Fruit fly (Drosophila melanogaster) whole organism, wandering third instar larva: ENCODE data around the gene sphe.

ENCODE experiments used
- Abd-B ChIP-seq: fragments of >200 bp; optimal IDR thresholded peaks from 2 replicates; lab custom pipeline; 2017; ENCODE audit warnings: missing biosample characterization, missing genetic modification characterization
- CrebA ChIP-seq: fragments of 200-800 bp; sonication (Bioruptor generic); optimal IDR thresholded peaks from 2 replicates; lab custom pipeline; 2016; ENCODE audit warnings: missing biosample characterization, mild to moderate bottlenecking, missing genetic modification characterization, borderline replicate concordance
- Dfd ChIP-seq: fragments of >200 bp; optimal IDR thresholded peaks from 2 replicates; lab custom pipeline; 2017; ENCODE audit warnings: missing biosample characterization, missing genetic modification characterization
- Dif ChIP-seq: fragments of 200-275, 200-300 bp; sonication (Bioruptor generic); optimal IDR thresholded peaks from 2 replicates; lab custom pipeline; 2018; ENCODE audit warnings: missing biosample characterization, missing genetic modification characterization; ENCODE audit not compliant: partially characterized antibody
- GATAd ChIP-seq: sonication (Bioruptor generic); optimal IDR thresholded peaks from 2 replicates; lab custom pipeline; 2016; ENCODE audit warnings: missing biosample characterization, missing genetic modification characterization
- HLH106 ChIP-seq: fragments of 200-800 bp; optimal IDR thresholded peaks from 3 replicates; lab custom pipeline; 2019; ENCODE audit warnings: missing biosample characterization, mild to moderate bottlenecking, missing genetic modification characterization, moderate library complexity
- Hnf4 ChIP-seq: fragments of 200-800 bp; sonication (Bioruptor generic); optimal IDR thresholded peaks from 2 replicates; lab custom pipeline; 2016; ENCODE audit warnings: missing biosample characterization, mild to moderate bottlenecking, missing genetic modification characterization
- Hr78 ChIP-seq: fragments of >200 bp; optimal IDR thresholded peaks from 2 replicates; lab custom pipeline; 2017; ENCODE audit warnings: missing biosample characterization, missing genetic modification characterization
- Hr83 ChIP-seq: fragments of 200-300 bp; sonication (Bioruptor generic); optimal IDR thresholded peaks from 2 replicates; lab custom pipeline; 2016; ENCODE audit warnings: missing biosample characterization, mild to moderate bottlenecking, missing genetic modification characterization, moderate library complexity; ENCODE audit not compliant: poor library complexity, severe bottlenecking
- Mio ChIP-seq: sonication (Bioruptor generic); optimal IDR thresholded peaks from 2 replicates; lab custom pipeline; 2016; ENCODE audit warnings: missing biosample characterization, missing genetic modification characterization
- N ChIP-seq: fragments of >200 bp; optimal IDR thresholded peaks from 2 replicates; lab custom pipeline; 2018; ENCODE audit warnings: missing biosample characterization, missing external identifiers, missing genetic modification characterization
- Sp1 ChIP-seq: fragments of 200-800 bp; sonication (Bioruptor generic); optimal IDR thresholded peaks from 3 replicates; lab custom pipeline; 2019; ENCODE audit warnings: missing biosample characterization, mild to moderate bottlenecking, missing genetic modification characterization, moderate library complexity
- Vsx2 ChIP-seq: fragments of 200-300, 225-300 bp; sonication (Bioruptor generic); optimal IDR thresholded peaks from 2 replicates; lab custom pipeline; 2018; ENCODE audit warnings: missing biosample characterization, missing genetic modification characterization; ENCODE audit not compliant: partially characterized antibody
- br ChIP-seq: fragments of 200-800 bp; sonication (Bioruptor generic); optimal IDR thresholded peaks from 2 replicates; lab custom pipeline; 2016; ENCODE audit warnings: missing biosample characterization, missing genetic modification characterization
- brk ChIP-seq: fragments of 200-800 bp; sonication (Bioruptor generic); optimal IDR thresholded peaks from 2 replicates; lab custom pipeline; 2016; ENCODE audit warnings: missing biosample characterization, mild to moderate bottlenecking, missing genetic modification characterization
- dl ChIP-seq, 2 experiments: fragments of 175-275, 200-275 bp in 1 of 2; fragments of 200-275 bp in 1 of 2; sonication (Bioruptor generic); optimal IDR thresholded peaks; lab custom pipeline; 2018; ENCODE audit warnings: mild to moderate bottlenecking in 2 of 2, missing biosample characterization in 2 of 2, missing genetic modification characterization in 2 of 2, moderate library complexity in 2 of 2; ENCODE audit not compliant: partially characterized antibody in 2 of 2, insufficient read depth in 1 of 2
- dmrt93B ChIP-seq: fragments of 200-800 bp; sonication (Bioruptor generic); optimal IDR thresholded peaks from 2 replicates; lab custom pipeline; 2018; ENCODE audit warnings: missing biosample characterization, mild to moderate bottlenecking, missing genetic modification characterization
- dsf ChIP-seq: sonication (Bioruptor generic); optimal IDR thresholded peaks from 2 replicates; lab custom pipeline; 2016; ENCODE audit warnings: missing biosample characterization, missing genetic modification characterization, borderline replicate concordance
- ey ChIP-seq: fragments of 200-800 bp; sonication (Bioruptor generic); optimal IDR thresholded peaks from 2 replicates; lab custom pipeline; 2016; ENCODE audit warnings: missing biosample characterization, missing genetic modification characterization
- foxo ChIP-seq, 2 experiments: fragments of 200-800 bp; sonication (Bioruptor generic); optimal IDR thresholded peaks; 2 replicates in 1 of 2; 3 replicates in 1 of 2; lab custom pipeline; 2016 to 2017; ENCODE audit warnings: missing biosample characterization in 2 of 2, missing genetic modification characterization in 2 of 2
- fru ChIP-seq: fragments of 200-800 bp; sonication (Bioruptor generic); optimal IDR thresholded peaks from 3 replicates; lab custom pipeline; 2016; ENCODE audit warnings: missing biosample characterization, mild to moderate bottlenecking, missing genetic modification characterization
- h ChIP-seq: fragments of 200-800 bp; sonication (Bioruptor generic); optimal IDR thresholded peaks from 3 replicates; lab custom pipeline; 2016; ENCODE audit warnings: missing biosample characterization, mild to moderate bottlenecking, missing genetic modification characterization
- jim ChIP-seq: fragments of 175-275, 200-325 bp; sonication (Bioruptor generic); optimal IDR thresholded peaks from 2 replicates; lab custom pipeline; 2016; ENCODE audit warnings: missing biosample characterization, mild to moderate bottlenecking, missing genetic modification characterization
- lola ChIP-seq: fragments of >200 bp; optimal IDR thresholded peaks from 2 replicates; lab custom pipeline; 2017; ENCODE audit warnings: missing biosample characterization, missing genetic modification characterization
- rgr ChIP-seq: fragments of 200-800 bp; sonication (Bioruptor generic); optimal IDR thresholded peaks from 3 replicates; lab custom pipeline; 2016; ENCODE audit warnings: missing biosample characterization, mild to moderate bottlenecking, missing genetic modification characterization
- sage ChIP-seq: fragments of 200-800 bp; sonication (Bioruptor generic); optimal IDR thresholded peaks from 2 replicates; lab custom pipeline; 2016; ENCODE audit warnings: missing biosample characterization, mild to moderate bottlenecking, missing genetic modification characterization
- sv ChIP-seq: fragments of 200-800 bp; sonication (Bioruptor generic); optimal IDR thresholded peaks from 3 replicates; lab custom pipeline; 2016; ENCODE audit warnings: missing biosample characterization, missing genetic modification characterization
- tai ChIP-seq: sonication (Bioruptor generic); optimal IDR thresholded peaks from 2 replicates; lab custom pipeline; 2016; ENCODE audit warnings: missing biosample characterization, missing genetic modification characterization
- usp ChIP-seq: fragments of >200 bp; optimal IDR thresholded peaks from 2 replicates; lab custom pipeline; 2017; ENCODE audit warnings: missing biosample characterization, missing genetic modification characterization
- woc ChIP-seq: sonication (Bioruptor generic); optimal IDR thresholded peaks from 2 replicates; lab custom pipeline; 2016; ENCODE audit warnings: missing biosample characterization, mild to moderate bottlenecking, missing genetic modification characterization

Gene sphe

dm6 chrX:16678845-16679347 lies 22.9 kb downstream of the sphe start, which contains the start of the genes CG13010 and sing:
CG13010 (minus strand) TSS chrX:16678945.
sing (plus strand) TSS chrX:16679297.
- TF ChIP-seq Hnf4 (GFP tag; lab: Kevin White, UChicago) (no peak), jim (GFP tag; lab: Kevin White, UChicago) (no peak), lola (GFP tag; lab: Kevin White, UChicago) (no peak), dmrt93B (GFP tag; lab: Kevin White, UChicago) (no peak), Mio (GFP tag; lab: Kevin White, UChicago) (no peak), Hr78 (no peak), dl (GFP tag; optimal IDR thresholded peaks at IDR 0.05; lab: Kevin White, UChicago; ENCODE audit: insufficient read depth in 1 of 2, partially characterized antibody in 2 of 2) (no peak), h (GFP tag; lab: Kevin White, UChicago) (no peak)

- TF ChIP-seq HLH106 (tag; lab: Kevin White, UChicago) = peak; percentile 22
- TF ChIP-seq sage (GFP tag; lab: Kevin White, UChicago) = no peak
- peak; percentile 20 for TF ChIP-seq Sp1 (GFP tag; lab: Kevin White, UChicago)
- no peak for TF ChIP-seq Abd-B (GFP tag; lab: Kevin White, UChicago)
- no peak for TF ChIP-seq fru (GFP tag; lab: Kevin White, UChicago)
- TF ChIP-seq brk = no peak
- TF ChIP-seq, all 38 proteins: peak for 2
Observed at dm6 chrX:16677163-16677562, 24.6 kb downstream of the sphe start.

- TF ChIP-seq usp (GFP tag; lab: Kevin White, UChicago) = no peak
- TF ChIP-seq lola (GFP tag; lab: Kevin White, UChicago) = no peak
- TF ChIP-seq dsf = no peak
- TF ChIP-seq Dif = no peak
- no peak for TF ChIP-seq woc
- no peak for TF ChIP-seq HLH106 (tag; lab: Kevin White, UChicago)
- no peak for TF ChIP-seq Hr83 (GFP tag; lab: Kevin White, UChicago)
- TF ChIP-seq Vsx2 (GFP tag; lab: Kevin White, UChicago) = no peak
- TF ChIP-seq h (GFP tag; lab: Kevin White, UChicago) = no peak
- no peak for TF ChIP-seq fru (GFP tag; lab: Kevin White, UChicago)
- no peak for TF ChIP-seq brk
- TF ChIP-seq dl (GFP tag; optimal IDR thresholded peaks at IDR 0.05; lab: Kevin White, UChicago; ENCODE audit: insufficient read depth in 1 of 2, partially characterized antibody in 2 of 2) = no peak
- TF ChIP-seq N (GFP tag; lab: Kevin White, UChicago) = no peak
- TF ChIP-seq Hr78 = no peak
- no peak for TF ChIP-seq Mio (GFP tag; lab: Kevin White, UChicago)
- TF ChIP-seq sv (GFP tag; lab: Kevin White, UChicago) = no peak
- TF ChIP-seq CrebA = no peak
- no peak for TF ChIP-seq ey (GFP tag; lab: Kevin White, UChicago)
- TF ChIP-seq tai (GFP tag; lab: Kevin White, UChicago) = no peak
Observed at dm6 chrX:16676653-16677052, 25.1 kb downstream of the sphe start, which contains the start of gene CG13012. CG13012 (minus strand) TSS chrX:16676753.

dm6 chrX:16674538-16674937 lies 27.2 kb downstream of the sphe start:
- TF ChIP-seq br (GFP tag; lab: Kevin White, UChicago) (no peak), dl (GFP tag; optimal IDR thresholded peaks at IDR 0.05; lab: Kevin White, UChicago; ENCODE audit: insufficient read depth in 1 of 2, partially characterized antibody in 2 of 2) (no peak), Dif (no peak)

dm6 chrX:16672904-16673303 lies 28.9 kb downstream of the sphe start:
- TF ChIP-seq brk (no peak), lola (GFP tag; lab: Kevin White, UChicago) (no peak), tai (GFP tag; lab: Kevin White, UChicago) (no peak), Hnf4 (GFP tag; lab: Kevin White, UChicago) (no peak), ey (GFP tag; lab: Kevin White, UChicago) (no peak), CrebA (no peak), Mio (GFP tag; lab: Kevin White, UChicago) (no peak), usp (GFP tag; lab: Kevin White, UChicago) (no peak), dl (GFP tag; optimal IDR thresholded peaks at IDR 0.05; lab: Kevin White, UChicago; ENCODE audit: insufficient read depth in 1 of 2, partially characterized antibody in 2 of 2) (no peak), sv (GFP tag; lab: Kevin White, UChicago) (no peak), Hr78 (no peak), Sp1 (GFP tag; lab: Kevin White, UChicago) (no peak), N (GFP tag; lab: Kevin White, UChicago) (no peak), rgr (no peak), foxo (GFP tag; optimal IDR thresholded peaks at IDR 0.05; lab: Kevin White, UChicago) (no peak), Dfd (GFP tag; lab: Kevin White, UChicago) (no peak), GATAd (GFP tag; lab: Kevin White, UChicago) (no peak)
